Worm (Caenorhabditis elegans): ENCODE data around the gene ZK1290.14.

The ZK1290.14 gene

ce11 chrII:7570820-7571219, 15.4 kb upstream of the ZK1290.14 start:
- TF ChIP-seq mab-5 (tag; optimal IDR thresholded peaks at IDR 0.05) (no peak), lin-13 (tag; optimal IDR thresholded peaks at IDR 0.05) (no peak), ceh-43 (GFP tag; optimal IDR thresholded peaks at IDR 0.05) (no peak), blmp-1 (tag; optimal IDR thresholded peaks at IDR 0.05) (no peak), nhr-2 (tag; optimal IDR thresholded peaks at IDR 0.05) (peak; percentile 87)

DNA sequence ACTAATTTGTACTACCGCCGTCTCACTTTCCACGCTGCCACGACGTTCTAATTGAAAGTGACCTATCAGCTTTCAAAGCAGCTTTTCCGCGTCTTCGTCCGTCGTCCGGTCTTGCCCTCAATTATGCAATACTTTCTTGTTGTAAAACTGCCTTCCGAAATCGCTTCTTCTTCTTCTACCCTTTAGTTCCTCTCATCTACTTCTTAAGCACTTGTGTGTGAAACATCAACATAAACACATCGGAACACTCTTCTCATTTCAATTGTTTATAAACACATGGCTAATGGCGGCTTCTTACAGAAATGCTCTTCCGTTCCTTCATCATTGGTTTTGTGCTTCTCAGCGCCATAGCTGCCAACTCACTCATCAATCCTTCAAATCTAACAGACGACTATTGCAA, 14.9 kb upstream of the ZK1290.14 start, which contains the start of gene F35D2.3:
Gene F35D2.3, plus strand, starts transcription at position 301 of the 400 bp plus-strand sequence.
- TF ChIP-seq bed-3 (GFP tag; optimal IDR thresholded peaks at IDR 0.05) (no peak), lsy-2 (tag; optimal IDR thresholded peaks at IDR 0.05) (no peak), mls-2 (tag; optimal IDR thresholded peaks at IDR 0.05) (no peak), ham-2 (GFP tag; optimal IDR thresholded peaks at IDR 0.05) (no peak), lin-13 (tag; optimal IDR thresholded peaks at IDR 0.05) (no peak), ceh-43 (GFP tag; optimal IDR thresholded peaks at IDR 0.05) (no peak)

DNA sequence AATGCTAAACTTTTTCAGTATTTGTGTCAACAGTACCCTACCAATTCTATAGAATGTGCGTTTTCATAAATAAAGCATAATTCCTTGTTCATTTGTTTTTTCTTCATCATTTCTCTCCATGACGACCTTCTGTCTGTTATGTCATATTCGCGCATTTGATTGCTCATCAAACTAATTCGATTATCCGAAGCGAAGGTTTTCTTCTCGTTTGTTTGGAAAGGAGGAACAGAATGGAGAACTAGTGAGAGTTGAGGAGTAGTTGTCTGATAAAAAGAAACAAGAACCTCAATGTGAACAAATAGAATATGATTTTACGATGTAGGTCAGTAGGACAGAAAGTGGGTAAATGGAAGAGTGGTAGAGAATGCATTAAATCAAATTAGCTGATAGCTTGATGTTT, 7.2 kb upstream of the ZK1290.14 start:
- TF ChIP-seq flh-1 (GFP tag; optimal IDR thresholded peaks at IDR 0.05) (no peak), bed-3 (GFP tag; optimal IDR thresholded peaks at IDR 0.05) (no peak), ces-1 (GFP tag; optimal IDR thresholded peaks at IDR 0.05) (peak; percentile 40)

ce11 chrII:7561494-7561893, 6.1 kb upstream of the ZK1290.14 start, which contains the start of the genes ZK1290.11 and ZK1290.1:
ZK1290.11 (minus strand) TSS chrII:7561594.
ZK1290.1 (plus strand) TSS chrII:7561764.
- TF ChIP-seq ceh-83 (GFP tag; optimal IDR thresholded peaks at IDR 0.05) (no peak), lsy-2 (tag; optimal IDR thresholded peaks at IDR 0.05) (no peak), pha-4 (tag; optimal IDR thresholded peaks at IDR 0.05) (no peak), lin-13 (tag; optimal IDR thresholded peaks at IDR 0.05) (no peak), flh-1 (GFP tag; optimal IDR thresholded peaks at IDR 0.05) (no peak), sem-2 (GFP tag; optimal IDR thresholded peaks at IDR 0.05) (no peak), ces-1 (GFP tag; optimal IDR thresholded peaks at IDR 0.05) (no peak), bed-3 (GFP tag; optimal IDR thresholded peaks at IDR 0.05) (no peak), ceh-43 (GFP tag; optimal IDR thresholded peaks at IDR 0.05) (no peak), ceh-39 (tag; optimal IDR thresholded peaks at IDR 0.05) (no peak), nhr-2 (tag; optimal IDR thresholded peaks at IDR 0.05) (no peak), elt-3 (tag; optimal IDR thresholded peaks at IDR 0.05) (no peak), nhr-12 (tag; optimal IDR thresholded peaks at IDR 0.05) (no peak), mab-5 (tag; optimal IDR thresholded peaks at IDR 0.05) (no peak), unc-39 (tag; optimal IDR thresholded peaks at IDR 0.05) (no peak), mls-2 (tag; optimal IDR thresholded peaks at IDR 0.05) (no peak), unc-62 (GFP tag; optimal IDR thresholded peaks at IDR 0.05) (no peak), M03D4.4 (tag; optimal IDR thresholded peaks at IDR 0.05) (no peak), sptf-1 (tag; optimal IDR thresholded peaks at IDR 0.05) (no peak)

ce11 chrII:7560844-7561243, 5.5 kb upstream of the ZK1290.14 start:
- TF ChIP-seq sem-2 (GFP tag; optimal IDR thresholded peaks at IDR 0.05) (no peak), ceh-39 (tag; optimal IDR thresholded peaks at IDR 0.05) (no peak), unc-62 (GFP tag; optimal IDR thresholded peaks at IDR 0.05) (no peak), lin-13 (tag; optimal IDR thresholded peaks at IDR 0.05) (no peak), lsy-2 (tag; optimal IDR thresholded peaks at IDR 0.05) (no peak)

DNA sequence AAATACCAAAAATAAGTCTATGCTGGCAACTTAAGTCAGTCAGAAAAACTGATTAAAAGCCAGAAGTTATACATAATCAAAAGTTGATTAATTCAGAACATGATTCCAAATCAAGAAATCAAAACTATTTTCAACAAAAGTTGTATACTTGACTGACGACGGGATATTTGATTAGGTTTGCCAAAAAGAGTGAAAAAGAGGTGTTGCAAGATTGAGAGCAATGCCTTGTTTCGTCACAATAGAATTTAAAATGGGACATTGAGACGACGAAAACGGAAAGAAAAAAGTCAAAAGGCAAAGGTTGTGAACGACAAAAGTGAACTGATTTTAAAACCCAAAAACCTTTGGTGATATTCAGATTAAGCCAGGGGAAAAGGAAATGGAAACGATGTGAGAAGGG, 3.5 kb upstream of the ZK1290.14 start:
- no peak for TF ChIP-seq lin-13 (tag; optimal IDR thresholded peaks at IDR 0.05)

- TF ChIP-seq snpc-4 (tag; optimal IDR thresholded peaks at IDR 0.05) (no peak), mab-5 (tag; optimal IDR thresholded peaks at IDR 0.05) (no peak), flh-1 (GFP tag; optimal IDR thresholded peaks at IDR 0.05) (no peak), zip-8 (tag; optimal IDR thresholded peaks at IDR 0.05) (no peak), ham-2 (GFP tag; optimal IDR thresholded peaks at IDR 0.05) (no peak), ces-1 (GFP tag; optimal IDR thresholded peaks at IDR 0.05) (no peak), blmp-1 (tag; optimal IDR thresholded peaks at IDR 0.05) (no peak), ceh-83 (GFP tag; optimal IDR thresholded peaks at IDR 0.05) (no peak), pha-4 (tag; optimal IDR thresholded peaks at IDR 0.05) (no peak), unc-39 (tag; optimal IDR thresholded peaks at IDR 0.05) (no peak), mep-1 (tag; optimal IDR thresholded peaks at IDR 0.05) (no peak), tbx-8 (GFP tag; optimal IDR thresholded peaks at IDR 0.05) (no peak), sem-2 (GFP tag; optimal IDR thresholded peaks at IDR 0.05) (no peak), sptf-1 (tag; optimal IDR thresholded peaks at IDR 0.05) (no peak), bed-3 (GFP tag; optimal IDR thresholded peaks at IDR 0.05) (no peak), elt-1 (tag; optimal IDR thresholded peaks at IDR 0.05; ENCODE audit: borderline replicate concordance, insufficient read depth) (no peak), nhr-12 (tag; optimal IDR thresholded peaks at IDR 0.05) (no peak), unc-120 (tag; optimal IDR thresholded peaks at IDR 0.05; ENCODE audit: poor library complexity, severe bottlenecking) (no peak), cnd-1 (tag; optimal IDR thresholded peaks at IDR 0.05) (no peak), ztf-11 (tag; optimal IDR thresholded peaks at IDR 0.05) (no peak)
Measured at ce11 chrII:7557981-7558380, 2.6 kb upstream of the ZK1290.14 start.
